Worm (Caenorhabditis elegans): Measurements from ENCODE around the gene acs-4.

acs-4 gene

ce11 chrIII:7216924-7217521 is 49.4 kb downstream of the acs-4 start (continued):
- TF ChIP-seq aha-1 (tag; optimal IDR thresholded peaks at IDR 0.05): no peak
- TF ChIP-seq ceh-63 (GFP tag; optimal IDR thresholded peaks at IDR 0.05): no peak
- TF ChIP-seq lin-13 (GFP tag; optimal IDR thresholded peaks at IDR 0.05): peak; percentile 40
- peak; percentile 32 for TF ChIP-seq unc-130 (tag; optimal IDR thresholded peaks at IDR 0.05)
- TF ChIP-seq rnt-1 (tag; optimal IDR thresholded peaks at IDR 0.05): peak; percentile 88
- TF ChIP-seq fkh-8 (tag; optimal IDR thresholded peaks at IDR 0.05): no peak
- no peak for TF ChIP-seq fkh-10 (GFP tag; optimal IDR thresholded peaks at IDR 0.05)
- TF ChIP-seq grh-1 (GFP tag; IDR thresholded peaks at IDR 0.05): no peak
- TF ChIP-seq nhr-20 (tag; optimal IDR thresholded peaks at IDR 0.05): peak; percentile 77
- no peak for TF ChIP-seq fos-1 (tag; optimal IDR thresholded peaks at IDR 0.05)
- no peak for TF ChIP-seq egl-13 (tag; optimal IDR thresholded peaks at IDR 0.05)
- peak; percentile 28 for TF ChIP-seq C16A3.4 (tag; optimal IDR thresholded peaks at IDR 0.05)
- no peak for TF ChIP-seq skn-1 (tag; optimal IDR thresholded peaks at IDR 0.05)
- no peak for TF ChIP-seq zip-4 (GFP tag; optimal IDR thresholded peaks at IDR 0.05)
- no peak for TF ChIP-seq sox-4 (tag; optimal IDR thresholded peaks at IDR 0.05)
- TF ChIP-seq tlp-1 (tag; optimal IDR thresholded peaks at IDR 0.05): no peak
- no peak for TF ChIP-seq C04F5.9 (tag; optimal IDR thresholded peaks at IDR 0.05)
- TF ChIP-seq C34B4.2 (tag; optimal IDR thresholded peaks at IDR 0.05): no peak
- TF ChIP-seq sup-37 (GFP tag; optimal IDR thresholded peaks at IDR 0.05): peak; percentile 46
- peak; percentile 65 for TF ChIP-seq nhr-11 (tag; optimal IDR thresholded peaks at IDR 0.05)
- peak; percentile 71 for TF ChIP-seq ztf-4 (tag; optimal IDR thresholded peaks at IDR 0.05)
- no peak for TF ChIP-seq ets-5 (GFP tag; IDR thresholded peaks at IDR 0.05)
- peak; percentile 5 to 30 (median 19) for TF ChIP-seq dpl-1 (GFP tag; optimal IDR thresholded peaks at IDR 0.05)
- TF ChIP-seq unc-98 (GFP tag; IDR thresholded peaks at IDR 0.05): peak; percentile 67
- TF ChIP-seq swsn-7 (tag; optimal IDR thresholded peaks at IDR 0.05): peak; percentile 53
- TF ChIP-seq lin-39 (tag; optimal IDR thresholded peaks at IDR 0.05): peak; percentile 63
- TF ChIP-seq hlh-17 (GFP tag; optimal IDR thresholded peaks at IDR 0.05; ENCODE audit: borderline replicate concordance): no peak
- peak; percentile 80 for TF ChIP-seq snu-23 (GFP tag; optimal IDR thresholded peaks at IDR 0.05)
- no peak for TF ChIP-seq nhr-28 (tag; optimal IDR thresholded peaks at IDR 0.05)
- TF ChIP-seq fkh-4 (tag; optimal IDR thresholded peaks at IDR 0.05; ENCODE audit: borderline replicate concordance): no peak
- TF ChIP-seq jun-1 (tag; optimal IDR thresholded peaks at IDR 0.05): no peak
- no peak for TF ChIP-seq nhr-76 (tag; optimal IDR thresholded peaks at IDR 0.05)
